Worm (Caenorhabditis elegans) whole organism, L2 larva: ENCODE results near the gene T19D2.13.

ENCODE experiments used
- C34F6.9 ChIP-seq: fragments of 150-350 bp; optimal IDR thresholded peaks from 2 replicates; lab custom pipeline; 2014; ENCODE audit warnings: missing biosample characterization, missing genetic modification characterization
- R02D3.7 ChIP-seq: fragments of 150-350 bp; optimal IDR thresholded peaks from 2 replicates; lab custom pipeline; 2014; ENCODE audit warnings: missing biosample characterization, missing genetic modification characterization
- Y55F3AM.14 ChIP-seq: fragments of 200-800 bp; sonication (Bioruptor generic); optimal IDR thresholded peaks from 2 replicates; lab custom pipeline; 2018; ENCODE audit warnings: mild to moderate bottlenecking, missing genetic modification characterization, missing compliant biosample characterization
- ZK546.5 ChIP-seq: sonication (generic microtip); optimal IDR thresholded peaks from 2 replicates; lab custom pipeline; 2017; ENCODE audit warnings: missing biosample characterization, missing genetic modification characterization
- aly-2 ChIP-seq: fragments of 150-350 bp; optimal IDR thresholded peaks from 2 replicates; lab custom pipeline; 2014; ENCODE audit warnings: missing biosample characterization, missing genetic modification characterization
- ama-1 ChIP-seq: fragments of 150-350 bp; optimal IDR thresholded peaks from 2 replicates; lab custom pipeline; 2018; ENCODE audit warnings: inconsistent platforms
- blmp-1 ChIP-seq: sonication (generic microtip); optimal IDR thresholded peaks from 2 replicates; lab custom pipeline; 2017; ENCODE audit warnings: missing genetic modification characterization, mild to moderate bottlenecking, missing compliant biosample characterization, antibody characterized with exemption, moderate library complexity; ENCODE audit not compliant: insufficient read depth
- ceh-16 ChIP-seq: fragments of 150-350 bp; optimal IDR thresholded peaks from 2 replicates; lab custom pipeline; 2014; ENCODE audit warnings: missing biosample characterization, missing genetic modification characterization
- crh-2 ChIP-seq: sonication (generic microtip); optimal IDR thresholded peaks from 2 replicates; lab custom pipeline; 2017; ENCODE audit warnings: missing biosample characterization, missing genetic modification characterization
- dmd-4 ChIP-seq: sonication (generic microtip); optimal IDR thresholded peaks from 2 replicates; lab custom pipeline; 2017; ENCODE audit warnings: missing biosample characterization, missing genetic modification characterization
- egl-27 ChIP-seq: sonication (generic microtip); optimal IDR thresholded peaks from 3 replicates; lab custom pipeline; 2017; ENCODE audit warnings: missing biosample characterization, missing genetic modification reagents, missing genetic modification characterization
- elt-3 ChIP-seq: sonication (generic microtip); optimal IDR thresholded peaks from 2 replicates; lab custom pipeline; 2017; ENCODE audit warnings: missing biosample characterization, missing genetic modification characterization
- gmeb-1 ChIP-seq: fragments of 150-350 bp; optimal IDR thresholded peaks from 2 replicates; lab custom pipeline; 2014; ENCODE audit warnings: missing biosample characterization, missing genetic modification characterization
- lin-11 ChIP-seq: fragments of 150-350 bp; sonication (generic microtip); optimal IDR thresholded peaks from 2 replicates; lab custom pipeline; 2014; ENCODE audit warnings: missing biosample characterization, missing genetic modification characterization, inconsistent platforms, mixed read lengths
- lin-13 ChIP-seq: fragments of 150-350 bp; optimal IDR thresholded peaks from 2 replicates; lab custom pipeline; 2014; ENCODE audit warnings: missing biosample characterization, missing genetic modification reagents, missing genetic modification characterization
- lin-39 ChIP-seq: fragments of 150-350 bp; optimal IDR thresholded peaks from 2 replicates; lab custom pipeline; 2014; ENCODE audit warnings: missing biosample characterization, missing genetic modification reagents, missing genetic modification characterization
- lsy-2 ChIP-seq, 2 experiments: fragments of 150-350 bp in 1 of 2; sonication (generic microtip) in 1 of 2; optimal IDR thresholded peaks; 2 replicates each; lab custom pipeline; 2014 to 2017; ENCODE audit warnings: missing biosample characterization in 2 of 2, missing genetic modification characterization in 2 of 2
- mab-5 ChIP-seq: fragments of 150-350 bp; optimal IDR thresholded peaks from 2 replicates; lab custom pipeline; 2014; ENCODE audit warnings: missing biosample characterization, missing genetic modification characterization
- mbf-1 ChIP-seq: sonication (generic microtip); optimal IDR thresholded peaks from 2 replicates; lab custom pipeline; 2017; ENCODE audit warnings: missing biosample characterization, missing genetic modification characterization
- nhr-11 ChIP-seq: fragments of 150-350 bp; optimal IDR thresholded peaks from 2 replicates; lab custom pipeline; 2014; ENCODE audit warnings: missing biosample characterization, missing genetic modification characterization
- nhr-129 ChIP-seq: fragments of 150-350 bp; optimal IDR thresholded peaks from 2 replicates; lab custom pipeline; 2014; ENCODE audit warnings: missing biosample characterization, missing genetic modification characterization
- nhr-21 ChIP-seq: fragments of 150-350 bp; optimal IDR thresholded peaks from 2 replicates; lab custom pipeline; 2014; ENCODE audit warnings: missing biosample characterization, missing genetic modification characterization
- nhr-23 ChIP-seq: fragments of 150-350 bp; optimal IDR thresholded peaks from 2 replicates; lab custom pipeline; 2014; ENCODE audit warnings: missing biosample characterization, missing genetic modification reagents, missing genetic modification characterization
- nhr-237 ChIP-seq: fragments of 150-350 bp; optimal IDR thresholded peaks from 2 replicates; lab custom pipeline; 2014; ENCODE audit warnings: missing biosample characterization, missing genetic modification characterization
- nhr-25 ChIP-seq: fragments of 150-350 bp; sonication (generic microtip); optimal IDR thresholded peaks from 3 replicates; lab custom pipeline; 2014; ENCODE audit warnings: missing biosample characterization, missing genetic modification characterization
- nhr-6 ChIP-seq: fragments of 150-350 bp; optimal IDR thresholded peaks from 2 replicates; lab custom pipeline; 2014; ENCODE audit warnings: missing biosample characterization, missing genetic modification characterization
- nhr-77 ChIP-seq: fragments of 150-350 bp; optimal IDR thresholded peaks from 2 replicates; lab custom pipeline; 2014; ENCODE audit warnings: missing biosample characterization, missing genetic modification characterization
- peb-1 ChIP-seq: fragments of 150-350 bp; optimal IDR thresholded peaks from 2 replicates; lab custom pipeline; 2014; ENCODE audit warnings: missing biosample characterization, missing genetic modification characterization
- skn-1 ChIP-seq: sonication (generic microtip); optimal IDR thresholded peaks from 2 replicates; lab custom pipeline; 2017; ENCODE audit warnings: missing biosample characterization, missing genetic modification characterization
- snpc-4 ChIP-seq: fragments of 150-350 bp; optimal IDR thresholded peaks from 2 replicates; lab custom pipeline; 2014; ENCODE audit warnings: missing biosample characterization, missing genetic modification characterization
- unc-55 ChIP-seq: fragments of 150-350 bp; sonication (generic microtip); optimal IDR thresholded peaks from 3 replicates; lab custom pipeline; 2014; ENCODE audit warnings: missing biosample characterization, missing genetic modification reagents, missing genetic modification characterization
- unc-62 ChIP-seq: fragments of 150-350 bp; optimal IDR thresholded peaks from 2 replicates; lab custom pipeline; 2014; ENCODE audit warnings: missing biosample characterization, missing genetic modification reagents, missing genetic modification characterization
- zag-1 ChIP-seq: fragments of 150-350 bp; optimal IDR thresholded peaks from 2 replicates; lab custom pipeline; 2014; ENCODE audit warnings: missing biosample characterization, missing genetic modification characterization
- ztf-11 ChIP-seq: sonication (generic microtip); optimal IDR thresholded peaks from 2 replicates; lab custom pipeline; 2017; ENCODE audit warnings: missing biosample characterization, missing genetic modification characterization

The T19D2.13 gene

DNA sequence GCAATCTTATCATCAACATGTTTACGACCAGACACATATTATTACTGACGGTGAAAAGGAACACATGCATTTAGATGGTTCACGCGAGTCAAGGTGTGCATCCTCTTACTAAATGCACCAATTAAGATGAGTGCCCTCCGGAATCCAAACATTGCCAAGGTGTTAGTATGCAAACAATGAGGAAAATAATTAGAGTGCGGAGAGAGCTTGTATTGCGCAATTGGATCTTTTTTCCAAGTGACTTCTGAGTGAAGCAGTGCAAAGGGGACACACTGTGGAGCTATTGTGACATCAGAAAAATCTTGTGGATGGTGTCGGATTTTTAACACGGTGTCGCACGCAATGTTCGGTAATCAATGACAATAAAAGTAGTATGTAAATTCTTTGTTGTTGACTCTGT is 35.1 kb upstream of the T19D2.13 start:
- no peak for TF ChIP-seq ztf-11 (tag; lab: Kevin White, UChicago)
- no peak for TF ChIP-seq nhr-6 (tag; lab: Kevin White, UChicago)
- TF ChIP-seq nhr-21, result no peak
- TF ChIP-seq mab-5 (tag; lab: Kevin White, UChicago), result no peak
- no peak for TF ChIP-seq egl-27 (tag; lab: Kevin White, UChicago)
- no peak for TF ChIP-seq R02D3.7 (tag; lab: Kevin White, UChicago)
- no peak for TF ChIP-seq dmd-4 (tag; lab: Kevin White, UChicago)
- no peak for TF ChIP-seq crh-2
- no peak for TF ChIP-seq lsy-2 (tag; optimal IDR thresholded peaks at IDR 0.05; lab: Kevin White, UChicago)
- TF ChIP-seq nhr-129 (tag; lab: Kevin White, UChicago), result no peak
- TF ChIP-seq aly-2 (tag; lab: Kevin White, UChicago), result no peak
- TF ChIP-seq ceh-16 (tag; lab: Kevin White, UChicago), result no peak
- no peak for TF ChIP-seq lin-11
- TF ChIP-seq snpc-4, result no peak
- TF ChIP-seq, all 48 proteins: peak for 0

DNA sequence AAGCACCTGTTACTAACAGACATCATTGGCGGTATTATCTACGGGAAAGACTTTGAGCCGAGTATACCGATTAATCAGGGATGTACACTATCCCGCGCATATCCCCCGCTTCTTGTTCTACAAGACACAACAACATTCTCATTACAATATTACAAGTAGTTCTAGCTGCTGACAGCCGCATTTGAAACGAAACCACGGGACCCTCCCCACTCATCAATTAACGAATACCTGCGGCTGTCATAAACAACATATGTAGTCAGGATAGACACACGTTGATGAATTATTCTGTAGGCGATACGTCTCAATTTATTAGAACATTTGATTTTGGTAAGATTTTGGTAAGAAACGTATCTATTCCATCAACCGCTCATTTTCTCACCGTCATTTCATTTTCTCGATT is 34.6 kb upstream of the T19D2.13 start:
- TF ChIP-seq nhr-21 (no peak), unc-62 (GFP tag; lab: Kevin White, UChicago) (no peak), mab-5 (tag; lab: Kevin White, UChicago) (no peak)

DNA sequence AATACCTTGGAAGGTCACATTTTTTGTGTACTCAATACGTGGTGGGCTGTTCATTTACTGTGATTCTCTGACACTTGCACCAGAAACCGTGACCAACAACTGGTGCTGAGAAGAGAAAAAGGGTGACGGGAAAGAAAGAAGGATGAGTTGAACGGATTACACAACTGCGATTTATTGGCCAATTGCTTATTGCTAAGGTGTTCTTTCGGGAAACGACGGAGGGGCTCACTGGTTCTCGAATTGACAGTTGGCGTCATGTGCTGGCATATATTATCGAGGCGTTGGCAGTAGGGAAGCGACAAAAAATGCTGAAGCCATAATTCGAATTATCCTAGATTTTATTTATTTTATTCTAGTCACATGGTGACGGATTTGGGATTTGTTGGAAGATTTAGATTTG is 32.0 kb upstream of the T19D2.13 start:
- TF ChIP-seq lsy-2 (tag; optimal IDR thresholded peaks at IDR 0.05; lab: Kevin White, UChicago), result no peak
- TF ChIP-seq zag-1 (tag; lab: Kevin White, UChicago), result no peak
- TF ChIP-seq lin-11, result no peak
- no peak for TF ChIP-seq nhr-237 (tag; lab: Kevin White, UChicago)
- no peak for TF ChIP-seq unc-62 (GFP tag; lab: Kevin White, UChicago)
- TF ChIP-seq lin-13, result no peak
- no peak for TF ChIP-seq crh-2
- TF ChIP-seq nhr-25, result no peak
- TF ChIP-seq elt-3 (tag; lab: Kevin White, UChicago), result no peak
- no peak for TF ChIP-seq C34F6.9 (tag; lab: Kevin White, UChicago)

DNA sequence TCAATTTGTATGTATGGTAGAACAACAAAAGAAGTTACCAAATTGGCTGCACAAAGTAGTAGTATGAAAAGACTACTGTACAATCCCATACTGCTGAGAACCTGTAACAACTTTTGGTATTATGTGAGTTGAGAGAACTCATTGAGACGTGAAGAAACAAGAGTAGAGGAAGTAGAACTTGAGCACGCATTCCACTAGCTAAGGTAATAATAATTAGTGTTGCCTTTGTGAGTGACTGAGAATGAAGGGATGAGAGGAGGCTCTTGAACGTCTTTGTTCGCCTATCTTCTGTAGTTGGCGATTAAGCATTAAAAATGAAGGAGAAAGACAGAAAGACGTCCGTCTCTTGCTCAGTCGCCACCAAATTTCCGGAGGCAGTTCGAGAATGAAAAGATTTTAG is 31.4 kb upstream of the T19D2.13 start, which contains the start of gene C16B8.4:
Gene C16B8.4, minus strand, starts transcription at position 101 of the 400 bp plus-strand sequence.
- TF ChIP-seq ama-1 (lab: Kevin White, UChicago) (no peak), blmp-1 (no peak), egl-27 (tag; lab: Kevin White, UChicago) (no peak), ZK546.5 (no peak), mbf-1 (tag; lab: Kevin White, UChicago) (no peak), dmd-4 (tag; lab: Kevin White, UChicago) (no peak), nhr-77 (tag; lab: Kevin White, UChicago) (no peak), C34F6.9 (tag; lab: Kevin White, UChicago) (no peak), unc-55 (GFP tag; lab: Kevin White, UChicago) (no peak), lin-11 (no peak), unc-62 (GFP tag; lab: Kevin White, UChicago) (no peak)

DNA sequence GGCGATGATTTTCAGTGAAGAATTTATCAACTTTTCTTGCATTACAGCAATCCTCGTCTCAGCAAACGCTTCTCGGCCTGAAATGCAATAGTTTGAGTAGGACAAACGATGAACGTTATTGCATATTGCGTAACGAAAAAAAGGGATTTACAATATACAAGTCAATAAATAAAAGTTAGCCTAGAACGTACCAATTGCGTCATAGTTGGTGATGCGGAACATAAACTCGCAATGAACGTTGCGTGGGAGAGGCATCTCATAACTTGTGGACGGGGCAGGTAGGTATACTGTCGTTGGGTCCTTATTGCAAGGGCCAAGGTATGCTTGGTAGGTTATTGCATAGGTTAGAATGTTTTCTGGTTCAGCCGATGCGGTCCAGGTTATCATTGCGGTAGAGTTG is 28.6 kb upstream of the T19D2.13 start:
- TF ChIP-seq skn-1 (tag; lab: Kevin White, UChicago) (no peak), peb-1 (tag; lab: Kevin White, UChicago) (no peak), Y55F3AM.14 (GFP tag; lab: Kevin White, UChicago) (no peak), unc-62 (GFP tag; lab: Kevin White, UChicago) (no peak), lin-11 (no peak), dmd-4 (tag; lab: Kevin White, UChicago) (no peak), nhr-25 (no peak), nhr-77 (tag; lab: Kevin White, UChicago) (no peak), mbf-1 (tag; lab: Kevin White, UChicago) (no peak), ama-1 (lab: Kevin White, UChicago) (no peak), gmeb-1 (tag; lab: Kevin White, UChicago) (no peak), nhr-6 (tag; lab: Kevin White, UChicago) (no peak), nhr-23 (tag; lab: Kevin White, UChicago) (no peak), nhr-11 (tag; lab: Kevin White, UChicago) (no peak), lin-39 (no peak)
